Fruit fly (Drosophila melanogaster): Measurements from ENCODE around the gene CG2656.

The CG2656 gene

DNA sequence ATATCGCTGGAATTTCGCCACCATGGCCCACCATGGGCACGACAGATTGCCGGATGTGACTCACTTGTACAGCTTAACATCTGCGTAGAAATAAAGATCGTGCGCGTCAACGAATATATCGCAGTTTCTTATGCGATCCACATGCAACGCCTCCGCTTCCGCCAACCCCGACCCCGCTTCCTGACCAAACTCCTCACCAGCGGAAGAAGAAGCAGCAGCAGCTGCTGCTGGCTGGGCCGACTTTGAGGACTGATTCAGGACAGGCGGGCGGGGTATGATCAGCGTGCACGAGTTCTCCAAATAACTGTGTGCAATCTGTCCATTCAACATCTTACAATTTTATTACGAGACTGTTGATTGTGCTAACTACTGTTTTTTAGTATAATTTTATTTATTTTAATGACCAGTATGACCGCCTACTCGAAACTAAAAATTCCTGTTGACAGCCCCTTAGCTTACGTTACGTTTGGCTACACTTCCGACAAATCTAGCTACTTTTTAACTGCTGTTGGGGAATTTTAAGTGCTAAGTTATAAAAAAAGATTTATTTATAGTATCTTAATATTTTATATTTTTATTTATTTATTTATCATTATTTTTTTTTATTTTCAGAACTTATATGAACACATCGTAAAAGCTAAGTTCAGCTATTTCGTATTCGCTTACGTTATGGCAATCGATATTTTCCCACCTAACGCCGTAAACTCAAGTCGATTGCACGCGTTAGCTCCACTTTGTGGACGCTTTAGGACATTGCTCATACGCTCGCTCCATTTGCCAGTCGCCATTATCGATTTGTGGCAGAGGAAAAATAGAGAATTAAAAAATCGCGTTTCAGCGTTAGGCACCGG is 41.9 kb downstream of the CG2656 start, which contains the start of the genes CG10055 and lap (continued):
- TF ChIP-seq NfI (GFP tag; optimal IDR thresholded peaks at IDR 0.05), result peak; percentile 11
- TF ChIP-seq jing (GFP tag; optimal IDR thresholded peaks at IDR 0.05), result no peak
- no peak for TF ChIP-seq CG13123 (GFP tag; optimal IDR thresholded peaks at IDR 0.05)
- TF ChIP-seq emc (GFP tag; optimal IDR thresholded peaks at IDR 0.05), result no peak
- TF ChIP-seq Neu2 (GFP tag; optimal IDR thresholded peaks at IDR 0.05; ENCODE audit: borderline replicate concordance), result no peak
- TF ChIP-seq Opbp (GFP tag; IDR thresholded peaks at IDR 0.05; ENCODE audit: partially characterized antibody), result peak; percentile 50; the same call in 1 of the 3 replicates
- TF ChIP-seq pzg (GFP tag; optimal IDR thresholded peaks at IDR 0.05), result peak; percentile 73
- TF ChIP-seq sug (tag; optimal IDR thresholded peaks at IDR 0.05), result no peak
- no peak for TF ChIP-seq CG8388 (GFP tag; optimal IDR thresholded peaks at IDR 0.05)
- peak; percentile 99 for TF ChIP-seq onecut (GFP tag; IDR thresholded peaks at IDR 0.05)
- TF ChIP-seq CG7745 (tag; optimal IDR thresholded peaks at IDR 0.05), result no peak
- peak; percentile 38; the same call in 1 of the 3 replicates for TF ChIP-seq CG14860 (GFP tag; IDR thresholded peaks at IDR 0.05; ENCODE audit: partially characterized antibody)
- no peak for TF ChIP-seq az2 (GFP tag; optimal IDR thresholded peaks at IDR 0.05)
- no peak for TF ChIP-seq Usf (GFP tag; optimal IDR thresholded peaks at IDR 0.05)
- no peak for TF ChIP-seq Chrac-16 (GFP tag; optimal IDR thresholded peaks at IDR 0.05)
- TF ChIP-seq NK7.1 (GFP tag; optimal IDR thresholded peaks at IDR 0.05), result no peak
- TF ChIP-seq CG8924 (tag; optimal IDR thresholded peaks at IDR 0.05), result peak; percentile 20
- TF ChIP-seq Dad (GFP tag; optimal IDR thresholded peaks at IDR 0.05), result no peak
- no peak for TF ChIP-seq CG16815 (GFP tag; optimal IDR thresholded peaks at IDR 0.05)
- TF ChIP-seq CG12744 (GFP tag; optimal IDR thresholded peaks at IDR 0.05), result no peak
- TF ChIP-seq jumu (GFP tag; optimal IDR thresholded peaks at IDR 0.05), result no peak
- TF ChIP-seq crol (GFP tag; IDR thresholded peaks at IDR 0.05), result peak; percentile 93
- peak; percentile 55; the same call in 1 of the 4 replicates for TF ChIP-seq Dll (GFP tag; IDR thresholded peaks at IDR 0.05; ENCODE audit: partially characterized antibody)
- TF ChIP-seq CG12659 (GFP tag; optimal IDR thresholded peaks at IDR 0.05), result peak; percentile 71
- no peak for TF ChIP-seq CG17612 (GFP tag; IDR thresholded peaks at IDR 0.05)

DNA sequence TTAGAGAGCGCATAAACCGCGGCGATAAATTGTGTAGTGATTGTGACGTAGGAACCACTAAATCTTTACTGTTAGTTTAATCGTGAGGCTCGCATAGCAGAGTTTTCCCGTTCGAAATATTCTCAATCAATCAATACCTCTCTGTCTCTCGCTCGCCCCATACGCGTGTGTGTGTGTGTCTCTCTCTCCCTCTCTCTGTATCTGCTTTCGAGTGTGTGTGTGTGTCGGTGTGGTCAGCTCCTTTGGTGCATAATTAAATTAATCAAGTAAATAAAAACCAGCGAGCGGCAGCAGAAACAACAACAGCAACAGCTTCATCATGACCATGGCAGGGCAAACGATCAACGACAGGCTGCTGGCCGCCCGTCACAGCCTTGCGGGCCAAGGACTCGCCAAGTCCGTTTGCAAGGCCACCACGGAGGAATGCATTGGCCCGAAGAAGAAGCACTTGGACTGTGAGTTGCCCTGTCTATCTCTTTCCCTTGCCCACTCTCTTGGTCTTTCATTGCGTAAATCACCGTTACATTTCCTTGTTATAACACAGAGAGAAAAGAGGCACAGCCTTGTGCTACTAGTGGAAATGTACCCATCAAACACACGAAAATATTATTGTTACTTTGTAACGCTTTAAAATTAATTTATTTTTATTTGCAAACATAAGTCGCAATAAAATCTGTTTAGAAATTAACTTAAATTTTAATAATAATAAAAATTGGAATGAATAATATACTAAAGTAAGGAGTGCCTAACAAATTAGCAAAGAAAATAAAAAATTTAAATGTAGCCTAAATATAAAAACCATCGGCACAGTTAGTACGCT is 42.8 kb downstream of the CG2656 start:
- TF ChIP-seq tna (GFP tag; IDR thresholded peaks at IDR 0.05; ENCODE audit: partially characterized antibody) (no peak), tll (GFP tag; optimal IDR thresholded peaks at IDR 0.05) (no peak), CG11695 (GFP tag; IDR thresholded peaks at IDR 0.05) (no peak), CG1647 (GFP tag; optimal IDR thresholded peaks at IDR 0.05) (no peak), pros (GFP tag; optimal IDR thresholded peaks at IDR 0.05) (peak; percentile 3), yki (optimal IDR thresholded peaks at IDR 0.05) (peak; percentile 24), YL-1 (GFP tag; optimal IDR thresholded peaks at IDR 0.05) (no peak), CG14667 (GFP tag; IDR thresholded peaks at IDR 0.05) (no peak), CG17829 (tag; optimal IDR thresholded peaks at IDR 0.05) (peak; percentile 14), bowl (GFP tag; IDR thresholded peaks at IDR 0.05) (no peak), CG2712 (tag; optimal IDR thresholded peaks at IDR 0.05) (peak; percentile 54), sens (GFP tag) (peak; percentile 11), da (GFP tag; optimal IDR thresholded peaks at IDR 0.05) (no peak), gcm (GFP tag; optimal IDR thresholded peaks at IDR 0.05) (no peak), HHEX (GFP tag; optimal IDR thresholded peaks at IDR 0.05) (no peak), klu (GFP tag; IDR thresholded peaks at IDR 0.05) (no peak), Pdp1 (GFP tag; optimal IDR thresholded peaks at IDR 0.05) (peak in 1 of 2 experiments; percentile 39), stc (GFP tag; IDR thresholded peaks at IDR 0.05) (no peak), CG12391 (tag; optimal IDR thresholded peaks at IDR 0.05) (peak; percentile 45), Antp (GFP tag; optimal IDR thresholded peaks at IDR 0.05) (no peak), Dek (tag; optimal IDR thresholded peaks at IDR 0.05) (no peak), chn (GFP tag; optimal IDR thresholded peaks at IDR 0.05) (no peak), Meics (GFP tag; optimal IDR thresholded peaks at IDR 0.05) (peak; percentile 9)
